Worm (Caenorhabditis elegans): ENCODE measurements around the gene rips-1.

ce11 chrV:3789770-3790169 is 17.9 kb downstream of the rips-1 start, which contains the start of gene R08F11.7:
- TF ChIP-seq snpc-1.2 (GFP tag; IDR thresholded peaks at IDR 0.05) = no peak
- TF ChIP-seq lin-15B (tag; optimal IDR thresholded peaks at IDR 0.05) = no peak
- no peak for TF ChIP-seq unc-62 (GFP tag; optimal IDR thresholded peaks at IDR 0.05 in 1 of 2)
- no peak for TF ChIP-seq unc-62 (tag; optimal IDR thresholded peaks at IDR 0.05)
- no peak for TF ChIP-seq dve-1 (tag; optimal IDR thresholded peaks at IDR 0.05; ENCODE audit: insufficient read depth)
- no peak for TF ChIP-seq ces-1 (GFP tag; optimal IDR thresholded peaks at IDR 0.05)
- TF ChIP-seq tag-97 (GFP tag; IDR thresholded peaks at IDR 0.05) = no peak
- no peak for TF ChIP-seq ceh-44 (GFP tag; IDR thresholded peaks at IDR 0.05)
- TF ChIP-seq Y48G9A.11 (GFP tag; IDR thresholded peaks at IDR 0.05) = no peak

Data from whole organism, L4 larva.